Fruit fly (Drosophila melanogaster): ENCODE measurements around the gene mRpS34.

DNA sequence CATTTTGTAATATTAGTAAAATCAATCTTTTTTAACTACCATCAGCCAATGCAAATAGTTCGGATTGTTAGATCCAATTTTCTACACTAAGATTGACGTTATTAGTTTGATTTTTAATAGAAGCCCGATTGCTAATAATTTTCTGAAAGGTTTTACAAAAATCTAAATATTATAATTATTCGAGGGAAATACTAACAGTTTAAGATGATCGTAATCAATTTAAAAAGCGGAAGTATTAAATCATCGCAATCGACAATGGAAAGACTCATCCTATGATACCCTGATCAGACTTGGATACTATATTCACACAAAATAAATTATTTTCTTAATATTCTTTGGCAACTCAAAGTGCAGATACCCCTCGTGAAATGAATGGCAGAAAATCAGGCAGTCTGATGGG is 10.0 kb downstream of the mRpS34 start:
- TF ChIP-seq CTCF (optimal IDR thresholded peaks at IDR 0.05) (no peak), CG8478 (optimal IDR thresholded peaks at IDR 0.05) (no peak)

Measured in S2 (cell line).